Fruit fly (Drosophila melanogaster): ENCODE results near the gene CG7058.

- TF ChIP-seq Sin3A (optimal IDR thresholded peaks at IDR 0.05) (no peak), ttk (optimal IDR thresholded peaks at IDR 0.05) (no peak), psq (optimal IDR thresholded peaks at IDR 0.05) (no peak)
These were observed 25.9 kb downstream of the CG7058 start, which contains the start of gene Pvf1 for dm6 chrX:18832371-18832852.
